Fruit fly (Drosophila melanogaster) whole organism, embryonic: ENCODE results near the gene Syx16.
A peak's percentile ranks its signal among the peaks of the same experiment; 100 is the strongest.

ENCODE experiments used
- Aef1 ChIP-seq: fragments of 200-800 bp; sonication (Bioruptor generic); IDR thresholded peaks from 3 replicates; pipeline ENCODE4 v1.3.6; 2022; ENCODE audit warnings: missing biosample characterization, missing genetic modification characterization
- Atf6 ChIP-seq: fragments of 200-800 bp; sonication (Bioruptor generic); IDR thresholded peaks from 2 replicates; pipeline ENCODE4 v1.3.6; 2022; ENCODE audit warnings: missing biosample characterization, missing genetic modification characterization
- CG10366 ChIP-seq: fragments of 200-800 bp; sonication (Bioruptor generic); IDR thresholded peaks from 2 replicates; pipeline ENCODE4 v1.3.6; 2022; ENCODE audit warnings: missing biosample characterization, missing genetic modification characterization
- CG10462 ChIP-seq: fragments of 200-800 bp; sonication (Bioruptor generic); optimal IDR thresholded peaks from 2 replicates; lab custom pipeline; 2016; ENCODE audit warnings: missing biosample characterization, missing genetic modification characterization
- CG10654 ChIP-seq: fragments of 200-800 bp; sonication (Bioruptor generic); optimal IDR thresholded peaks from 2 replicates; lab custom pipeline; 2016; ENCODE audit warnings: missing biosample characterization, missing genetic modification characterization
- CG11504 ChIP-seq: fragments of 200-800 bp; sonication (Bioruptor generic); optimal IDR thresholded peaks from 3 replicates; lab custom pipeline; 2019; ENCODE audit warnings: missing biosample characterization, mild to moderate bottlenecking, missing genetic modification characterization, moderate library complexity
- CG12299 ChIP-seq: fragments of 200-800 bp; sonication (Bioruptor generic); optimal IDR thresholded peaks from 2 replicates; lab custom pipeline; 2018; ENCODE audit warnings: missing biosample characterization, mild to moderate bottlenecking, missing genetic modification characterization
- CG1233 ChIP-seq: fragments of 200-800 bp; sonication (Bioruptor generic); optimal IDR thresholded peaks from 4 replicates; lab custom pipeline; 2018; ENCODE audit warnings: missing biosample characterization, mild to moderate bottlenecking, missing genetic modification characterization
- CG12659 ChIP-seq: fragments of 200-800 bp; sonication (Bioruptor generic); optimal IDR thresholded peaks from 3 replicates; lab custom pipeline; 2017; ENCODE audit warnings: mild to moderate bottlenecking, missing biosample characterization, missing genetic modification reagents, missing genetic modification characterization
- CG14441 ChIP-seq: fragments of 200-800 bp; sonication (Bioruptor generic); IDR thresholded peaks from 2 replicates; pipeline ENCODE4 v1.3.6; 2022; ENCODE audit warnings: missing biosample characterization, missing genetic modification characterization
- CG15514 ChIP-seq: fragments of 200-800 bp; sonication (Bioruptor generic); optimal IDR thresholded peaks from 3 replicates; lab custom pipeline; 2017; ENCODE audit warnings: missing biosample characterization, missing genetic modification characterization, mild to moderate bottlenecking, moderate library complexity, missing genetic modification reagents
- CG18476 ChIP-seq: fragments of 200-800 bp; sonication (Bioruptor generic); optimal IDR thresholded peaks from 2 replicates; lab custom pipeline; 2016; ENCODE audit warnings: missing biosample characterization, mild to moderate bottlenecking, missing genetic modification characterization
- CG2199 ChIP-seq: fragments of 200-800 bp; sonication (Bioruptor generic); IDR thresholded peaks from 3 replicates; pipeline ENCODE4 v1.3.6; 2022; ENCODE audit warnings: missing biosample characterization, missing genetic modification characterization
- CG31388 ChIP-seq: fragments of 200-800 bp; sonication (Bioruptor generic); optimal IDR thresholded peaks from 2 replicates; lab custom pipeline; 2016; ENCODE audit warnings: missing biosample characterization, missing genetic modification characterization
- CG31441 ChIP-seq: fragments of 200-800 bp; sonication (Bioruptor generic); IDR thresholded peaks from 2 replicates; pipeline ENCODE4 v1.3.6; 2022; ENCODE audit warnings: missing biosample characterization, missing genetic modification characterization
- CG6254 ChIP-seq: fragments of 200-800 bp; sonication (Bioruptor generic); optimal IDR thresholded peaks from 3 replicates; lab custom pipeline; 2017; ENCODE audit warnings: mild to moderate bottlenecking, missing biosample characterization, missing genetic modification reagents, missing genetic modification characterization
- CG6854 ChIP-seq: fragments of 200-800 bp; sonication (Bioruptor generic); optimal IDR thresholded peaks from 3 replicates; lab custom pipeline; 2017; ENCODE audit warnings: missing biosample characterization, mild to moderate bottlenecking, missing genetic modification characterization
- Dad ChIP-seq: fragments of 200-800 bp; sonication (Bioruptor generic); optimal IDR thresholded peaks from 3 replicates; lab custom pipeline; 2016; ENCODE audit warnings: missing biosample characterization, missing genetic modification characterization
- Dfd ChIP-seq, 2 experiments: fragments of >200 bp; optimal IDR thresholded peaks; 2 replicates each; lab custom pipeline; 2017; ENCODE audit warnings: missing biosample characterization in 2 of 2, missing genetic modification characterization in 2 of 2
- Dll ChIP-seq: fragments of 200-800 bp; sonication (Bioruptor generic); IDR thresholded peaks from 4 replicates; pipeline ENCODE4 v1.3.6; 2022; ENCODE audit warnings: missing biosample characterization, missing genetic modification characterization; ENCODE audit not compliant: partially characterized antibody
- E2f1 ChIP-seq: fragments of 200-800 bp; sonication (Bioruptor generic); IDR thresholded peaks from 2 replicates; pipeline ENCODE4 v1.3.6; 2022; ENCODE audit warnings: missing biosample characterization, missing genetic modification characterization
- Hey ChIP-seq: fragments of 200-800 bp; sonication (Bioruptor generic); optimal IDR thresholded peaks from 3 replicates; lab custom pipeline; 2018; ENCODE audit warnings: missing biosample characterization, mild to moderate bottlenecking, missing genetic modification characterization
- HmgD ChIP-seq: fragments of 200-800 bp; sonication (Bioruptor generic); optimal IDR thresholded peaks from 3 replicates; lab custom pipeline; 2016; ENCODE audit warnings: missing biosample characterization, missing genetic modification characterization
- Med ChIP-seq: fragments of 200-800 bp; sonication (Bioruptor generic); peaks from one replicate; lab custom pipeline; 2016; ENCODE audit warnings: missing biosample characterization, missing genetic modification characterization, mild to moderate bottlenecking, inconsistent platforms, moderate library complexity
- Myb ChIP-seq: fragments of 200-800 bp; sonication (Bioruptor generic); optimal IDR thresholded peaks from 2 replicates; lab custom pipeline; 2016; ENCODE audit warnings: missing biosample characterization, missing genetic modification characterization
- NfI ChIP-seq: fragments of 200-800 bp; sonication (Bioruptor generic); optimal IDR thresholded peaks from 3 replicates; lab custom pipeline; 2018; ENCODE audit warnings: missing biosample characterization, mild to moderate bottlenecking, missing genetic modification characterization, moderate library complexity
- Opbp ChIP-seq: fragments of 200-800 bp; sonication (Bioruptor generic); IDR thresholded peaks from 3 replicates; pipeline ENCODE4 v1.3.6; 2022; ENCODE audit warnings: missing biosample characterization, missing genetic modification characterization; ENCODE audit not compliant: partially characterized antibody
- Side ChIP-seq: fragments of 200-800 bp; sonication (Bioruptor generic); optimal IDR thresholded peaks from 2 replicates; lab custom pipeline; 2016; ENCODE audit warnings: missing biosample characterization, missing genetic modification characterization
- Sry-δ ChIP-seq: fragments of 200-800 bp; sonication (Bioruptor generic); optimal IDR thresholded peaks from 2 replicates; lab custom pipeline; 2016; ENCODE audit warnings: missing biosample characterization, missing genetic modification characterization
- abd-A ChIP-seq: fragments of 200-800 bp; sonication (Bioruptor generic); optimal IDR thresholded peaks from 3 replicates; lab custom pipeline; 2019; ENCODE audit warnings: missing biosample characterization, mild to moderate bottlenecking, missing genetic modification characterization, moderate library complexity
- ap ChIP-seq: fragments of 200-800 bp; sonication (Bioruptor generic); IDR thresholded peaks from 2 replicates; pipeline ENCODE4 v1.3.6; 2022; ENCODE audit warnings: missing biosample characterization, missing genetic modification characterization
- emc ChIP-seq: fragments of 200-800 bp; sonication (Bioruptor generic); optimal IDR thresholded peaks from 2 replicates; lab custom pipeline; 2016; ENCODE audit warnings: missing biosample characterization, missing genetic modification characterization
- en ChIP-seq: fragments of 200-800 bp; sonication (Bioruptor generic); optimal IDR thresholded peaks from 2 replicates; lab custom pipeline; 2016; ENCODE audit warnings: missing biosample characterization, missing genetic modification characterization
- grau ChIP-seq: fragments of 200-800 bp; optimal IDR thresholded peaks from 3 replicates; lab custom pipeline; 2019; ENCODE audit warnings: missing biosample characterization, mild to moderate bottlenecking, missing genetic modification characterization, moderate library complexity
- hb ChIP-seq: fragments of 200-800 bp; sonication (Bioruptor generic); IDR thresholded peaks from 3 replicates; pipeline ENCODE4 v1.3.6; 2022; ENCODE audit warnings: missing biosample characterization, missing genetic modification characterization; ENCODE audit not compliant: partially characterized antibody
- lilli ChIP-seq: fragments of 200-800 bp; sonication (Bioruptor generic); optimal IDR thresholded peaks from 3 replicates; lab custom pipeline; 2016; ENCODE audit warnings: missing biosample characterization, missing genetic modification characterization
- nerfin-1 ChIP-seq: fragments of 200-800 bp; sonication (Bioruptor generic); optimal IDR thresholded peaks from 3 replicates; lab custom pipeline; 2019; ENCODE audit warnings: missing biosample characterization, mild to moderate bottlenecking, missing genetic modification characterization, moderate library complexity
- nom ChIP-seq: fragments of 200-800 bp; sonication (Bioruptor generic); optimal IDR thresholded peaks from 2 replicates; lab custom pipeline; 2017; ENCODE audit warnings: missing biosample characterization, missing genetic modification characterization, mild to moderate bottlenecking, moderate library complexity, missing genetic modification reagents
- oc ChIP-seq: fragments of 200-800 bp; sonication (Bioruptor generic); optimal IDR thresholded peaks from 2 replicates; lab custom pipeline; 2018; ENCODE audit warnings: missing biosample characterization, mild to moderate bottlenecking, missing genetic modification characterization, moderate library complexity
- sd ChIP-seq: fragments of 200-800 bp; sonication (Bioruptor generic); optimal IDR thresholded peaks from 3 replicates; lab custom pipeline; 2018; ENCODE audit warnings: missing biosample characterization, mild to moderate bottlenecking, missing genetic modification characterization, moderate library complexity
- slbo ChIP-seq: fragments of 200-800 bp; sonication (Bioruptor generic); IDR thresholded peaks from 2 replicates; pipeline ENCODE4 v1.3.6; 2022; ENCODE audit warnings: missing biosample characterization, missing genetic modification characterization
- tgo ChIP-seq: fragments of 200-800 bp; sonication (Bioruptor generic); IDR thresholded peaks from 3 replicates; pipeline ENCODE4 v1.3.6; 2022; ENCODE audit warnings: missing biosample characterization, missing genetic modification characterization
- tin ChIP-seq: fragments of 200-800 bp; sonication (Bioruptor generic); optimal IDR thresholded peaks from 3 replicates; lab custom pipeline; 2016; ENCODE audit warnings: missing biosample characterization, missing genetic modification characterization
- tll ChIP-seq, 2 experiments: fragments of 200-800 bp in 1 of 2; fragments of >200 bp in 1 of 2; sonication (Bioruptor generic) in 1 of 2; optimal IDR thresholded peaks; 2 replicates each; lab custom pipeline; 2017 to 2019; ENCODE audit warnings: missing biosample characterization in 2 of 2, missing genetic modification characterization in 2 of 2, mild to moderate bottlenecking in 1 of 2, moderate library complexity in 1 of 2
- tna ChIP-seq: fragments of 200-800 bp; sonication (Bioruptor generic); IDR thresholded peaks from 2 replicates; pipeline ENCODE4 v1.3.6; 2022; ENCODE audit warnings: missing biosample characterization, missing genetic modification characterization; ENCODE audit not compliant: partially characterized antibody
- unc-4 ChIP-seq: fragments of 200-800 bp; sonication (Bioruptor generic); IDR thresholded peaks from 2 replicates; pipeline ENCODE4 v1.3.6; 2022; ENCODE audit warnings: missing biosample characterization, missing genetic modification characterization; ENCODE audit not compliant: partially characterized antibody
- usp ChIP-seq: fragments of >200 bp; optimal IDR thresholded peaks from 2 replicates; lab custom pipeline; 2017; ENCODE audit warnings: missing biosample characterization, missing genetic modification characterization
- zfh2 ChIP-seq: fragments of 200-800 bp; sonication (Bioruptor generic); optimal IDR thresholded peaks from 2 replicates; lab custom pipeline; 2016; ENCODE audit warnings: missing biosample characterization, missing genetic modification characterization

Gene Syx16

DNA sequence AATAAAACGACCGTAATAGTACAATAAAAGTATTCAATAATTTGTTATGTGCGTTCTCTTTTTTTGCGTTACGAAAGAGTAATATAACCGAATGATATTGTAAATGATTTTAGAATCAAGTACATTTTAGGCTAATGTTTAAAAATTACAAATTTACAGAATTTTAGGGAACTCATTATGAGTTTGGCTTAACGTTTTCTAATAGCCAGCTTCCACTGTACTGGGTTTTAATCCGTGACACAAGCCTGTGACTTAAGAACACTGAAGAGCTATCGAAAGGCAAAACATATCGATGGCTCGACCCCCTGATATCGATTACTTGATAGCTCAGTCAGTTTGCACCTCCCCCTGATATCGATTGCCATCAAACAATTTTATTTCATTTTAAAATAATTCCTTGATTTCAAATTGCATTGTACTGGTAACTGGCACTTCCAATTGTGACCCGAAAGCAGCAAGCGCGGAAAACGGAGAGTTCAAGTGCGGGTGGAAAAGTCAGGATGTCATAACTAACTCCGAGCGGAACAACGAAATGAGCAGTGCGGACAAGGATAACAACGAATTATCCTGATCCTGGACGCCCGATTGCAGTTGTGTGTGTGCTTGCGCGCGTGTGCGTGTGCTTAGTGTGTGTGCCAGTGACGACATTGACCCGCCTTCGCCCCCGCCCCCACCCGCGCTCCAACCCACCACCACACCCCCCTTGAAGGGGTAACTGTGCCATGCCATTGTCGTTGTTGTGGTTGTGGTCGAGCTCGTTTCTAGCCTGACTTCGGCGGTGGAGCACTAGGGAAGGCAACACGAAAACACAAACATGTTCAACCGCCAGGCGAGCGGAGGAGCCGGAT, 739 bp upstream of the Syx16 start, which contains the start of gene HERC2 (continued):
- no peak for TF ChIP-seq CG18476 (GFP tag; lab: Kevin White, UChicago)
- TF ChIP-seq CG12659, result peak; percentile 23
- peak; percentile 34 for TF ChIP-seq Dad (GFP tag; lab: Kevin White, UChicago)
- TF ChIP-seq unc-4 (GFP tag; lab: Robert Waterston, UW), result peak; percentile 77
- peak; percentile 22 for TF ChIP-seq NfI (GFP tag; lab: Kevin White, UChicago)
- peak; percentile 53 for TF ChIP-seq HmgD (GFP tag; lab: Kevin White, UChicago)
- peak; percentile 31; the same call in 1 of the 2 replicates for TF ChIP-seq E2f1 (GFP tag; lab: Robert Waterston, UW)
- TF ChIP-seq ap (GFP tag; lab: Robert Waterston, UW), result 0 out of 2 replicates have a peak, but pooled peaks have one; percentile 31
- no peak for TF ChIP-seq Atf6 (GFP tag; lab: Robert Waterston, UW)
- peak; percentile 66 for TF ChIP-seq tgo (GFP tag; lab: Robert Waterston, UW)
- TF ChIP-seq abd-A (tag; lab: Kevin White, UChicago), result no peak
- TF ChIP-seq CG10462 (GFP tag; lab: Kevin White, UChicago), result no peak
- TF ChIP-seq CG31388 (GFP tag; lab: Kevin White, UChicago), result no peak
- no peak for TF ChIP-seq CG11504 (tag; lab: Kevin White, UChicago)
- peak; percentile 44 for TF ChIP-seq Side
- TF ChIP-seq tna (GFP tag; lab: Robert Waterston, UW), result peak; percentile 90
- peak; percentile 52 for TF ChIP-seq CG10366
- TF ChIP-seq Sry-δ (GFP tag; lab: Kevin White, UChicago), result peak; percentile 80
- peak; percentile 7 for TF ChIP-seq nerfin-1 (tag; lab: Kevin White, UChicago)
- TF ChIP-seq sd, result no peak
- peak; percentile 69 for TF ChIP-seq Myb (GFP tag; lab: Kevin White, UChicago)
- peak; percentile 56 for TF ChIP-seq zfh2
- peak; percentile 58 for TF ChIP-seq CG14441
- TF ChIP-seq Hey (tag; lab: Kevin White, UChicago), result no peak
- peak; percentile 91 for TF ChIP-seq hb (GFP tag; lab: Robert Waterston, UW)
- TF ChIP-seq Dll (GFP tag; lab: Robert Waterston, UW), result peak; percentile 79
- no peak for TF ChIP-seq CG6254
- TF ChIP-seq CG10654 (GFP tag; lab: Kevin White, UChicago), result peak; percentile 11
- TF ChIP-seq CG6854 (GFP tag; lab: Kevin White, UChicago), result no peak
- TF ChIP-seq CG1233 (GFP tag; lab: Kevin White, UChicago), result no peak
- no peak for TF ChIP-seq Dfd (GFP tag; optimal IDR thresholded peaks at IDR 0.05; lab: Kevin White, UChicago)
- TF ChIP-seq tll (GFP tag; optimal IDR thresholded peaks at IDR 0.05; lab: Kevin White, UChicago), result no peak
- TF ChIP-seq Aef1 (GFP tag; lab: Robert Waterston, UW), result 0 out of 3 replicates have a peak, but pooled peaks have one; percentile 39
- no peak for TF ChIP-seq CG31441
- TF ChIP-seq CG2199 (GFP tag; lab: Robert Waterston, UW), result no peak
- no peak for TF ChIP-seq CG12299
- TF ChIP-seq CG15514 (GFP tag; lab: Kevin White, UChicago), result peak; percentile 12
- peak; percentile 66 for TF ChIP-seq lilli (GFP tag; lab: Kevin White, UChicago)
- peak; percentile 4 for TF ChIP-seq tin (GFP tag; lab: Kevin White, UChicago)
- peak; percentile 95 for TF ChIP-seq grau (tag; lab: Kevin White, UChicago)
- no peak for TF ChIP-seq nom (GFP tag; lab: Kevin White, UChicago)
- TF ChIP-seq emc (GFP tag; lab: Kevin White, UChicago), result no peak
- peak; percentile 22 for TF ChIP-seq en
- TF ChIP-seq slbo (GFP tag; lab: Robert Waterston, UW), result peak; percentile 82
- TF ChIP-seq Opbp (GFP tag; lab: Robert Waterston, UW), result peak; percentile 94
- no peak for TF ChIP-seq usp (GFP tag; lab: Kevin White, UChicago)
- TF ChIP-seq oc, result peak; percentile 70
- peak; percentile 91 for TF ChIP-seq Med
